Fruit fly (Drosophila melanogaster) whole organism, prepupa: ENCODE results near the gene scramb2.

Source experiments
- CG34406 ChIP-seq: fragments of 200-800 bp; sonication (Bioruptor generic); optimal IDR thresholded peaks from 3 replicates; lab custom pipeline; 2016; ENCODE audit warnings: missing biosample characterization, missing genetic modification characterization
- Hr4 ChIP-seq: fragments of 200-800 bp; sonication (Bioruptor generic); optimal IDR thresholded peaks from 3 replicates; lab custom pipeline; 2016; ENCODE audit warnings: missing biosample characterization, missing genetic modification characterization
- OdsH ChIP-seq: fragments of 200-800 bp; sonication (Bioruptor generic); optimal IDR thresholded peaks from 3 replicates; lab custom pipeline; 2016; ENCODE audit warnings: missing biosample characterization, missing genetic modification characterization
- dac ChIP-seq: fragments of 200-800 bp; sonication (Bioruptor generic); optimal IDR thresholded peaks from 2 replicates; lab custom pipeline; 2017; ENCODE audit warnings: missing biosample characterization, mild to moderate bottlenecking, missing genetic modification characterization
- esn ChIP-seq: fragments of 200-800 bp; sonication (Bioruptor generic); optimal IDR thresholded peaks from 2 replicates; lab custom pipeline; 2016; ENCODE audit warnings: missing biosample characterization, mild to moderate bottlenecking, missing genetic modification characterization, moderate library complexity

DNA sequence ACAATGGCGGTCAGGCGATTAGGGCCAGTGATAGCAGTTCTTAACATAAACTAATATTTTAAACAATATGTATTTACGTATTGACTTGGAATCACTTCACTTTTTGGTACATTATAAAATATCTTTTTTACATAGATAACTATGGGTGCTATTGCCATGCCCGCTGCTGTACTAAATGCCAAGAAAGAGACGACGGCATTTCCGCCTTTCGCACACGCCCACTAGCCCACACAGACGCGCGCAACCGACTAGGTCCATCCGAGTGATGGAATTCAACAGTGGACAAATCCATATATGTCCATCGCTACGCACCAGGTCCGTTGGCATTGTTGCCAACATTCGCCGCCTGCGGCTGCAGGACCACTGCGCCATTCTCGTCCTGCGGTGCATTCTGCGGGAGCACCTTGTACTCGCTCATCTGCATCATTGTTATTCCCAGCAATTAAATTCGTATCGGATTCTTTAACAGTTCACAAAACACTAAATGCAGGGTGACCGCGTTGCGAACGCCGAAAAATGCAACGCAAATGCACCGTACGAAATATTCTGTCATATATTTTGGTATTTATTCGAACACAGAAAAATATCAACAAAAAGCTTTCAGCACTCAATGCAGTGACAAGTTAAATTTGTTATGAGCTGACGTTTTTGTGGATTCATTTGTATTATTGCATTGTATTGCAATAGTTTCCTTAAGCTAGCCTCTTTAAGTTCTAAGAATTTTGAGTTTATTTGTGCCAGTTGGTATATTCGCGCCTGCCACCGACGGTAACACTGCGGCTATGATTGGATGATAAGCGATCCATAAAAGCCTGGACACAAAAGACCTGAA, at the start of gene scramb2, which contains the start of gene Sk2:
- TF ChIP-seq esn (GFP tag; lab: Kevin White, UChicago), result peak; percentile 95
- peak; percentile 92 for TF ChIP-seq dac (GFP tag; lab: Kevin White, UChicago)
- TF ChIP-seq OdsH (GFP tag; lab: Kevin White, UChicago), result peak; percentile 96
- peak; percentile 97 for TF ChIP-seq Hr4 (GFP tag; lab: Kevin White, UChicago)
- TF ChIP-seq CG34406 (GFP tag; lab: Kevin White, UChicago), result peak; percentile 96
